Worm (Caenorhabditis elegans) whole organism, midembryonic: ENCODE data around the gene T22C8.1.

Source experiments
- T22C8.4 ChIP-seq: fragments of 200-800 bp; sonication (Bioruptor generic); IDR thresholded peaks from 2 replicates; pipeline ENCODE4 v1.3.6; 2022; ENCODE audit warnings: missing genetic modification characterization, missing compliant biosample characterization
- cog-1 ChIP-seq: sonication (generic microtip); optimal IDR thresholded peaks from 2 replicates; lab custom pipeline; 2016; ENCODE audit warnings: missing genetic modification characterization, missing compliant biosample characterization
- flt-1 ChIP-seq: fragments of 200-800 bp; sonication (Bioruptor generic); IDR thresholded peaks from 2 replicates; pipeline ENCODE4 v1.3.6; 2022; ENCODE audit warnings: missing genetic modification characterization, missing compliant biosample characterization
- klf-2 ChIP-seq: fragments of 200-800 bp; sonication (Bioruptor generic); conservative IDR thresholded peaks from 2 replicates; pipeline ENCODE4 v1.3.6; 2022; ENCODE audit warnings: missing genetic modification reagents, missing genetic modification characterization, missing compliant biosample characterization
- med-1 ChIP-seq: sonication (generic microtip); optimal IDR thresholded peaks from 2 replicates; lab custom pipeline; 2017; ENCODE audit warnings: missing genetic modification characterization, mild to moderate bottlenecking, missing compliant biosample characterization, antibody characterized with exemption, missing genetic modification reagents; ENCODE audit not compliant: insufficient read depth
- ref-1 ChIP-seq: fragments of 200-800 bp; sonication (Bioruptor generic); conservative IDR thresholded peaks from 2 replicates; pipeline ENCODE4 v1.3.6; 2022; ENCODE audit warnings: missing genetic modification reagents, missing genetic modification characterization, missing compliant biosample characterization
- tab-1 ChIP-seq: fragments of 200-800 bp; sonication (Bioruptor generic); IDR thresholded peaks from 2 replicates; pipeline ENCODE4 v1.3.6; 2022; ENCODE audit warnings: missing genetic modification characterization, missing compliant biosample characterization
- ztf-29 ChIP-seq: fragments of 200-800 bp; sonication (Bioruptor generic); IDR thresholded peaks from 2 replicates; pipeline ENCODE4 v1.3.6; 2022; ENCODE audit warnings: missing genetic modification reagents, missing genetic modification characterization, missing compliant biosample characterization

- TF ChIP-seq tab-1 (GFP tag; lab: Robert Waterston, UW), result no peak
- no peak for TF ChIP-seq ztf-29 (GFP tag; lab: Robert Waterston, UW)
- no peak for TF ChIP-seq T22C8.4
- TF ChIP-seq flt-1 (GFP tag; lab: Robert Waterston, UW), result no peak
- no peak for TF ChIP-seq klf-2 (GFP tag; lab: Robert Waterston, UW)
- TF ChIP-seq med-1 (GFP tag; lab: Kevin White, UChicago), result no peak
- TF ChIP-seq ref-1 (GFP tag; lab: Robert Waterston, UW), result no peak
- no peak for TF ChIP-seq cog-1
Measured at ce11 chrII:8640503-8640902, 27.9 kb downstream of the T22C8.1 start.
